Fruit fly (Drosophila melanogaster): ENCODE results near the gene CG9173.
A peak's percentile ranks its signal among the peaks of the same experiment; 100 is the strongest.

Gene CG9173

DNA sequence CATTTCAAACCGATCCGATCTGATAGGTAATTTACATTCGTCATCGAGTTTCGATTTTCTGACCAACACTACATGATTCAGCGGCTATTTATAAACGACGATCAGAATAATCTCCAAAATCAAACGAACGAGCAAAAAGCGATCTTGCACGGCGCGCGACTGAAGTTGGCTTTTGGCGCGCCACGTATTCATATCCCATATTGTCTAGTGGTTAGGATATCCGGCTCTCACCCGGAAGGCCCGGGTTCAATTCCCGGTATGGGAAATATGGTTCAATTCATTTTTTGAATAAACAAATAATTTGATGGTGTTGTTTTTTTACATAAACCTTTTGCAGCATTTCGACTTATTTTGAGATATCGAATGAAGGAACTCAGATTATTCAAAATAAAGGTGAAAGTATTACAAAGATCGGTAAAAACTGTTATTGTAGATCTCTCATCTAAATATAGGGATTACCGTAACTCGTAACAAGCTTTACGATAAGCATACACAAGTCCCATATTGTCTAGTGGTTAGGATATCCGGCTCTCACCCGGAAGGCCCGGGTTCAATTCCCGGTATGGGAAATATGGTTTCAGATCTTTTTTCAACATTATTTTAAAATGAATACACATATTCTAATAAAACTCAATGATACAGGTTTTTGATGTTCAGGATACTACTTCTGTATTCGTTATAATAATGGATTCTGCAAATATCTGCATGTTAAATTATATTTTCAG, 43.4 kb downstream of the CG9173 start:
- TF ChIP-seq CG12768 (GFP tag; optimal IDR thresholded peaks at IDR 0.05) = no peak
- peak; percentile 40 for TF ChIP-seq kay (GFP tag; ENCODE audit: borderline replicate concordance)

DNA sequence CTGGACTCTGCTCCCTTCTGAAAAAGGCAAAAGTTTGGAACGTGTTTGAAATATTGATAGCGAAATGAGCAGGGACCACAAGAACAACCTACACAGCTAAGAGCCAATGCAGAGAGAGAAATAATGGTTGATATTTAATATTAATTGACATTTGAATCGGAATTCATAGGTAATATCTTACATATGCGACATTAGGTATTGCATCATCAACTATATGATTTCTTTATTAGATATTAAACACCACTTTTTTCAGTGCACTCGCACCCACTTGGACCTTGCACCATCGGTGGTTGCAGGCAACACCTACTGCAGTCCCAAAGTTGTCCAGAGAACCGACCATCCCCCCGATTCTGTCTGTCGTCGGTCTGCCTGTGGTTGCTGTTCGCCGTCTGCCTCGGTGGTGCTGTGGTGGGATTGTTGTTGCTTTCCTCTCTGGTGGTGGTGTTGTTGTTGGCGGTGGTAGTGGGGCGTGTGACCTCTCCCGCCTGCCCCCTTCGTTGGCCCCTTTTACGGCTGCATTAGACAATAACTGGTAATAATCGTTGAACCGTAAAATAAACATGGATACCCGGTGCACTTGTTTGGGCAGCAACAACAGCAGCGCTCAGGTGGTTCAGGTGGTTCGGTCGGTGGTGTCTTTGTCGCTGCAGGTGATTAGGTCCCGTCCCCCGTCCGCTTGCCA, 44.3 kb downstream of the CG9173 start:
- TF ChIP-seq CG5204 (GFP tag; optimal IDR thresholded peaks at IDR 0.05) (peak; percentile 30), tj (GFP tag; optimal IDR thresholded peaks at IDR 0.05) (no peak)

DNA sequence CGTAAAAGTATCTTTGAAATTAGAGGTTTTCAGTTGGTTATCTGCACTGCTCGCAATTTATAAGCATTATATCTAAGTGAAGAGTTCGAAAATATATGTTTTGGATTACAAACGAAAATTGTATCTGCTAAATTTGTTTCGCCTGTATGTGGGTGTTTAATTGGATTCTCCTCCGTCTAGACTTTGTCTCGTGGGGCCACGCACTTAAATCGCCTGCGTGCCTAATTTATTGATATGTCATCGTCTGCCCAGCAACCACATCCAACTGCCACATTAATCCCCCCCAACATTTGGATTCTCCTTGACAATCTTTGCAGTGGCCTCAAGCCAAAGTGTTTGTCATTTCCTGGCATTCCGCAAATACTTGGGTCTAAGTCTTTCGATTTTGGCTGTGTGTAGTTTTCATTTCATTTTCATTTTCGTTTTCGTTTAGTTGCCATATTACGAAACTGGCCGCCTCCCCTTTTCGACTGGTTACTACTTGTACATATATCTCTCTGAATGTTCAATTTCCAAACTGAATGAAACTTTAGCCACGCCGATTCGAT, 45.1 kb downstream of the CG9173 start:
- TF ChIP-seq cnc (optimal IDR thresholded peaks at IDR 0.05) (no peak), toe (GFP tag; optimal IDR thresholded peaks at IDR 0.05) (no peak), CG12768 (GFP tag; optimal IDR thresholded peaks at IDR 0.05) (no peak), CG7101 (tag; optimal IDR thresholded peaks at IDR 0.05) (no peak), bab1 (GFP tag; optimal IDR thresholded peaks at IDR 0.05) (no peak), CG7045 (GFP tag; optimal IDR thresholded peaks at IDR 0.05) (no peak), cic (GFP tag; optimal IDR thresholded peaks at IDR 0.05) (no peak), CG1620 (GFP tag; optimal IDR thresholded peaks at IDR 0.05) (no peak), Hr96 (GFP tag; optimal IDR thresholded peaks at IDR 0.05) (no peak), tj (GFP tag; optimal IDR thresholded peaks at IDR 0.05) (no peak), CG14711 (tag; optimal IDR thresholded peaks at IDR 0.05) (no peak), CG11617 (GFP tag; optimal IDR thresholded peaks at IDR 0.05) (no peak), Clk (GFP tag; optimal IDR thresholded peaks at IDR 0.05) (no peak), Mnt (GFP tag; optimal IDR thresholded peaks at IDR 0.05) (no peak), kay (GFP tag; ENCODE audit: borderline replicate concordance) (no peak), CG33017 (tag; optimal IDR thresholded peaks at IDR 0.05) (no peak), pad (GFP tag; optimal IDR thresholded peaks at IDR 0.05) (no peak), Crg-1 (GFP tag; optimal IDR thresholded peaks at IDR 0.05) (no peak), CG5204 (GFP tag; optimal IDR thresholded peaks at IDR 0.05) (no peak)

- no peak for TF ChIP-seq CG33017 (tag; optimal IDR thresholded peaks at IDR 0.05)
- no peak for TF ChIP-seq CG12768 (GFP tag; optimal IDR thresholded peaks at IDR 0.05)
- TF ChIP-seq toe (GFP tag; optimal IDR thresholded peaks at IDR 0.05) = no peak
- no peak for TF ChIP-seq CG14711 (tag; optimal IDR thresholded peaks at IDR 0.05)
- no peak for TF ChIP-seq ovo (GFP tag; optimal IDR thresholded peaks at IDR 0.05)
- no peak for TF ChIP-seq tj (GFP tag; optimal IDR thresholded peaks at IDR 0.05)
- no peak for TF ChIP-seq CG7101 (tag; optimal IDR thresholded peaks at IDR 0.05)
- no peak for TF ChIP-seq CG7045 (GFP tag; optimal IDR thresholded peaks at IDR 0.05)
- no peak for TF ChIP-seq bab1 (GFP tag; optimal IDR thresholded peaks at IDR 0.05)
- no peak for TF ChIP-seq cnc (optimal IDR thresholded peaks at IDR 0.05)
- TF ChIP-seq pad (GFP tag; optimal IDR thresholded peaks at IDR 0.05) = no peak
- no peak for TF ChIP-seq cic (GFP tag; optimal IDR thresholded peaks at IDR 0.05)
- TF ChIP-seq Hr96 (GFP tag; optimal IDR thresholded peaks at IDR 0.05) = no peak
Observed at dm6 chr3L:1376014-1376745, 47.1 kb downstream of the CG9173 start.

dm6 chr3L:1374438-1375133, 48.7 kb downstream of the CG9173 start:
- TF ChIP-seq CG14711 (tag; optimal IDR thresholded peaks at IDR 0.05) = no peak
- TF ChIP-seq tj (GFP tag; optimal IDR thresholded peaks at IDR 0.05) = peak; percentile 40
- no peak for TF ChIP-seq Crg-1 (GFP tag; optimal IDR thresholded peaks at IDR 0.05)
- TF ChIP-seq Clk (GFP tag; optimal IDR thresholded peaks at IDR 0.05) = no peak
- no peak for TF ChIP-seq cic (GFP tag; optimal IDR thresholded peaks at IDR 0.05)
- peak; percentile 38 for TF ChIP-seq CG7101 (tag; optimal IDR thresholded peaks at IDR 0.05)
- TF ChIP-seq ovo (GFP tag; optimal IDR thresholded peaks at IDR 0.05) = no peak
- TF ChIP-seq CG1620 (GFP tag; optimal IDR thresholded peaks at IDR 0.05) = no peak
- no peak for TF ChIP-seq toe (GFP tag; optimal IDR thresholded peaks at IDR 0.05)
- TF ChIP-seq CG11617 (GFP tag; optimal IDR thresholded peaks at IDR 0.05) = peak; percentile 9
- TF ChIP-seq pad (GFP tag; optimal IDR thresholded peaks at IDR 0.05) = no peak
- peak; percentile 50 for TF ChIP-seq CG5204 (GFP tag; optimal IDR thresholded peaks at IDR 0.05)
- TF ChIP-seq kay (GFP tag; ENCODE audit: borderline replicate concordance) = peak; percentile 25
- TF ChIP-seq Mnt (GFP tag; optimal IDR thresholded peaks at IDR 0.05) = no peak
- TF ChIP-seq CG7045 (GFP tag; optimal IDR thresholded peaks at IDR 0.05) = no peak
- TF ChIP-seq bab1 (GFP tag; optimal IDR thresholded peaks at IDR 0.05) = peak; percentile 55
- TF ChIP-seq CG33017 (tag; optimal IDR thresholded peaks at IDR 0.05) = peak; percentile 57
- TF ChIP-seq cnc (optimal IDR thresholded peaks at IDR 0.05) = no peak
- no peak for TF ChIP-seq Hr96 (GFP tag; optimal IDR thresholded peaks at IDR 0.05)
- no peak for TF ChIP-seq CG12768 (GFP tag; optimal IDR thresholded peaks at IDR 0.05)
